Worm (Caenorhabditis elegans): ENCODE results near the gene ZK512.8.

The ZK512.8 gene

ce11 chrIII:9185722-9186121, 39.9 kb downstream of the ZK512.8 start, which contains the start of gene ZC84.7:
Gene ZC84.7 (plus strand): TSS chrIII:9186022.
- TF ChIP-seq nhr-23 (tag; optimal IDR thresholded peaks at IDR 0.05), result no peak
- no peak for TF ChIP-seq ama-1 (optimal IDR thresholded peaks at IDR 0.05)
- no peak for TF ChIP-seq snpc-4 (tag; optimal IDR thresholded peaks at IDR 0.05)
- no peak for TF ChIP-seq alr-1 (tag; optimal IDR thresholded peaks at IDR 0.05)
- no peak for TF ChIP-seq ztf-11 (tag; optimal IDR thresholded peaks at IDR 0.05)
- no peak for TF ChIP-seq blmp-1 (tag; optimal IDR thresholded peaks at IDR 0.05; ENCODE audit: insufficient read depth)
- no peak for TF ChIP-seq unc-39 (tag; optimal IDR thresholded peaks at IDR 0.05)
- no peak for TF ChIP-seq lin-11 (tag; optimal IDR thresholded peaks at IDR 0.05)
- no peak for TF ChIP-seq mab-5 (tag; optimal IDR thresholded peaks at IDR 0.05)
- TF ChIP-seq peb-1 (tag; optimal IDR thresholded peaks at IDR 0.05), result no peak
- no peak for TF ChIP-seq elt-1 (tag; optimal IDR thresholded peaks at IDR 0.05)
- TF ChIP-seq nhr-25 (tag; optimal IDR thresholded peaks at IDR 0.05), result no peak
- TF ChIP-seq lin-39 (tag; optimal IDR thresholded peaks at IDR 0.05), result no peak
- TF ChIP-seq nhr-77 (tag; optimal IDR thresholded peaks at IDR 0.05), result no peak
- no peak for TF ChIP-seq mdl-1 (tag; optimal IDR thresholded peaks at IDR 0.05)
- TF ChIP-seq ceh-16 (tag; optimal IDR thresholded peaks at IDR 0.05), result no peak
- no peak for TF ChIP-seq fos-1 (tag; optimal IDR thresholded peaks at IDR 0.05)

- TF ChIP-seq elt-1 (tag; optimal IDR thresholded peaks at IDR 0.05) (no peak), ceh-16 (tag; optimal IDR thresholded peaks at IDR 0.05) (no peak), mbf-1 (tag; optimal IDR thresholded peaks at IDR 0.05) (no peak), nhr-129 (tag; optimal IDR thresholded peaks at IDR 0.05) (peak; percentile 36), lin-13 (GFP tag; optimal IDR thresholded peaks at IDR 0.05) (no peak), gmeb-1 (tag; optimal IDR thresholded peaks at IDR 0.05) (peak; percentile 80), sem-4 (tag; optimal IDR thresholded peaks at IDR 0.05) (no peak), nhr-6 (tag; optimal IDR thresholded peaks at IDR 0.05) (peak; percentile 26), C34F6.9 (tag; optimal IDR thresholded peaks at IDR 0.05) (peak; percentile 59), F13H6.1 (tag; optimal IDR thresholded peaks at IDR 0.05) (peak; percentile 16), crh-2 (tag; optimal IDR thresholded peaks at IDR 0.05) (no peak), zag-1 (tag; optimal IDR thresholded peaks at IDR 0.05) (peak; percentile 7), nhr-10 (tag; optimal IDR thresholded peaks at IDR 0.05) (no peak), nhr-12 (tag; optimal IDR thresholded peaks at IDR 0.05) (no peak), nhr-77 (tag; optimal IDR thresholded peaks at IDR 0.05) (no peak), lsy-2 (tag; optimal IDR thresholded peaks at IDR 0.05) (peak in 1 of 2 experiments; percentile 82), nhr-21 (tag; optimal IDR thresholded peaks at IDR 0.05) (peak; percentile 9), sma-9 (GFP tag; optimal IDR thresholded peaks at IDR 0.05) (peak; percentile 61), sma-9 (tag; optimal IDR thresholded peaks at IDR 0.05) (no peak), unc-55 (GFP tag; optimal IDR thresholded peaks at IDR 0.05) (peak; percentile 47)
These were observed 45.2 kb downstream of the ZK512.8 start, which contains the start of gene cls-3 for ce11 chrIII:9191091-9191490. Gene cls-3 (minus strand): TSS chrIII:9191109.
